Fruit fly (Drosophila melanogaster) whole organism, embryonic: ENCODE data around the gene na.
A peak's percentile ranks its signal among the peaks of the same experiment; 100 is the strongest.

Experiments
- ATbp ChIP-seq: fragments of 200-800 bp; sonication (Bioruptor generic); optimal IDR thresholded peaks from 2 replicates; lab custom pipeline; 2017; ENCODE audit warnings: missing biosample characterization, mild to moderate bottlenecking, missing genetic modification characterization, missing genetic modification reagents
- Aef1 ChIP-seq: fragments of 200-800 bp; sonication (Bioruptor generic); IDR thresholded peaks from 3 replicates; pipeline ENCODE4 v1.3.6; 2022; ENCODE audit warnings: missing biosample characterization, missing genetic modification characterization
- Antp ChIP-seq: fragments of 200-800 bp; sonication (Bioruptor generic); optimal IDR thresholded peaks from 3 replicates; lab custom pipeline; 2016; ENCODE audit warnings: missing biosample characterization, missing genetic modification characterization
- Bgb ChIP-seq: fragments of 200-800 bp; sonication (Bioruptor generic); IDR thresholded peaks from 2 replicates; pipeline ENCODE4 v1.3.6; 2022; ENCODE audit warnings: missing biosample characterization, missing genetic modification characterization; ENCODE audit not compliant: partially characterized antibody
- CG10274 ChIP-seq: fragments of 200-800 bp; sonication (Bioruptor generic); optimal IDR thresholded peaks from 3 replicates; lab custom pipeline; 2017; ENCODE audit warnings: missing biosample characterization, mild to moderate bottlenecking, missing genetic modification characterization
- CG10431 ChIP-seq: fragments of 200-800 bp; sonication (Bioruptor generic); optimal IDR thresholded peaks from 3 replicates; lab custom pipeline; 2018; ENCODE audit warnings: missing biosample characterization, mild to moderate bottlenecking, missing genetic modification characterization
- CG10462 ChIP-seq: fragments of 200-800 bp; sonication (Bioruptor generic); optimal IDR thresholded peaks from 2 replicates; lab custom pipeline; 2016; ENCODE audit warnings: missing biosample characterization, missing genetic modification characterization
- CG10979 ChIP-seq: fragments of 200-800 bp; sonication (Bioruptor generic); optimal IDR thresholded peaks from 2 replicates; lab custom pipeline; 2018; ENCODE audit warnings: missing biosample characterization, mild to moderate bottlenecking, missing genetic modification characterization, moderate library complexity
- CG11093 ChIP-seq: fragments of 200-800 bp; sonication (Bioruptor generic); IDR thresholded peaks from 3 replicates; pipeline ENCODE4 v1.3.6; 2022; ENCODE audit warnings: missing biosample characterization, missing genetic modification characterization
- CG12942 ChIP-seq: fragments of 200-800 bp; sonication (Bioruptor generic); optimal IDR thresholded peaks from 3 replicates; lab custom pipeline; 2016; ENCODE audit warnings: missing biosample characterization, missing genetic modification characterization
- CG13424 ChIP-seq: fragments of 200-800 bp; sonication (Bioruptor generic); optimal IDR thresholded peaks from 2 replicates; lab custom pipeline; 2019; ENCODE audit warnings: missing biosample characterization, mild to moderate bottlenecking, missing genetic modification characterization, moderate library complexity
- CG15514 ChIP-seq: fragments of 200-800 bp; sonication (Bioruptor generic); optimal IDR thresholded peaks from 3 replicates; lab custom pipeline; 2017; ENCODE audit warnings: missing biosample characterization, missing genetic modification characterization, mild to moderate bottlenecking, moderate library complexity, missing genetic modification reagents
- CG17829 ChIP-seq: fragments of 200-800 bp; optimal IDR thresholded peaks from 2 replicates; lab custom pipeline; 2019; ENCODE audit warnings: missing biosample characterization, mild to moderate bottlenecking, missing genetic modification characterization, moderate library complexity
- CG18619 ChIP-seq: fragments of 200-800 bp; sonication (Bioruptor generic); optimal IDR thresholded peaks from 3 replicates; lab custom pipeline; 2017; ENCODE audit warnings: missing biosample characterization, mild to moderate bottlenecking, missing genetic modification characterization
- CG2875 ChIP-seq: fragments of 200-800 bp; sonication (Bioruptor generic); optimal IDR thresholded peaks from 2 replicates; lab custom pipeline; 2017; ENCODE audit warnings: missing biosample characterization, mild to moderate bottlenecking, missing genetic modification characterization, missing genetic modification reagents
- CG32772 ChIP-seq: fragments of 200-800 bp; sonication (Bioruptor generic); IDR thresholded peaks from 2 replicates; pipeline ENCODE4 v1.3.6; 2022; ENCODE audit warnings: missing biosample characterization, missing genetic modification characterization
- CG5180 ChIP-seq: fragments of 200-800 bp; sonication (Bioruptor generic); optimal IDR thresholded peaks from 3 replicates; lab custom pipeline; 2017; ENCODE audit warnings: missing biosample characterization, missing genetic modification characterization, mild to moderate bottlenecking, moderate library complexity, missing genetic modification reagents
- CG5245 ChIP-seq: fragments of 200-800 bp; sonication (Bioruptor generic); optimal IDR thresholded peaks from 3 replicates; lab custom pipeline; 2016; ENCODE audit warnings: missing biosample characterization, missing genetic modification characterization
- CG6813 ChIP-seq: fragments of 200-800 bp; sonication (Bioruptor generic); optimal IDR thresholded peaks from 2 replicates; lab custom pipeline; 2017; ENCODE audit warnings: missing biosample characterization, missing genetic modification characterization, mild to moderate bottlenecking, moderate library complexity, missing genetic modification reagents
- CG7963 ChIP-seq: fragments of 200-800 bp; sonication (Bioruptor generic); IDR thresholded peaks from 3 replicates; pipeline ENCODE4 v1.3.6; 2022; ENCODE audit warnings: missing biosample characterization, missing genetic modification characterization; ENCODE audit not compliant: partially characterized antibody
- CG7987 ChIP-seq: fragments of 200-800 bp; sonication (Bioruptor generic); optimal IDR thresholded peaks from 2 replicates; lab custom pipeline; 2018; ENCODE audit warnings: missing biosample characterization, mild to moderate bottlenecking, missing genetic modification characterization, moderate library complexity
- CG8478 ChIP-seq: fragments of >200 bp; optimal IDR thresholded peaks from 2 replicates; lab custom pipeline; 2018
- CG9727 ChIP-seq: fragments of 200-800 bp; sonication (Bioruptor generic); optimal IDR thresholded peaks from 3 replicates; lab custom pipeline; 2017; ENCODE audit warnings: missing biosample characterization, mild to moderate bottlenecking, missing genetic modification characterization
- Camta ChIP-seq: fragments of 200-800 bp; sonication (Bioruptor generic); optimal IDR thresholded peaks from 2 replicates; lab custom pipeline; 2016; ENCODE audit warnings: missing biosample characterization, missing genetic modification characterization
- D ChIP-seq, 2 experiments: fragments of 200-800 bp in 1 of 2; fragments of >200 bp in 1 of 2; sonication (Bioruptor generic) in 1 of 2; optimal IDR thresholded peaks; 2 replicates in 1 of 2; 3 replicates in 1 of 2; lab custom pipeline; 2017; ENCODE audit warnings: mild to moderate bottlenecking in 1 of 2, missing biosample characterization in 1 of 2, missing genetic modification characterization in 1 of 2, missing genetic modification reagents in 1 of 2
- E2f2 ChIP-seq: fragments of 200-800 bp; sonication (Bioruptor generic); IDR thresholded peaks from 2 replicates; pipeline ENCODE4 v1.3.6; 2022; ENCODE audit warnings: missing biosample characterization, missing genetic modification characterization
- HLH54F ChIP-seq: fragments of 200-800 bp; sonication (Bioruptor generic); optimal IDR thresholded peaks from 3 replicates; lab custom pipeline; 2016; ENCODE audit warnings: missing biosample characterization, missing genetic modification characterization
- MBD-R2 ChIP-seq: fragments of 200-800 bp; sonication (Bioruptor generic); IDR thresholded peaks from 2 replicates; pipeline ENCODE4 v1.3.6; 2022; ENCODE audit warnings: missing biosample characterization, missing genetic modification characterization
- Med ChIP-seq: fragments of 200-800 bp; sonication (Bioruptor generic); peaks from one replicate; lab custom pipeline; 2016; ENCODE audit warnings: missing biosample characterization, missing genetic modification characterization, mild to moderate bottlenecking, inconsistent platforms, moderate library complexity
- Neu2 ChIP-seq: fragments of 200-800 bp; sonication (Bioruptor generic); optimal IDR thresholded peaks from 3 replicates; lab custom pipeline; 2016; ENCODE audit warnings: missing biosample characterization, missing genetic modification characterization, borderline replicate concordance
- Rfx ChIP-seq: fragments of 200-800 bp; sonication (Bioruptor generic); IDR thresholded peaks from 2 replicates; pipeline ENCODE4 v1.3.6; 2022; ENCODE audit warnings: missing biosample characterization, missing genetic modification characterization
- amos ChIP-seq: fragments of 200-800 bp; sonication (Bioruptor generic); IDR thresholded peaks from 2 replicates; pipeline ENCODE4 v1.3.6; 2022; ENCODE audit warnings: missing biosample characterization, missing genetic modification characterization; ENCODE audit not compliant: partially characterized antibody
- ato ChIP-seq: fragments of 200-800 bp; sonication (Bioruptor generic); IDR thresholded peaks from 2 replicates; pipeline ENCODE4 v1.3.6; 2022; ENCODE audit warnings: missing biosample characterization, missing genetic modification characterization; ENCODE audit not compliant: partially characterized antibody
- chif ChIP-seq, 2 experiments: fragments of 200-800 bp; sonication (Bioruptor generic); optimal IDR thresholded peaks; 3 replicates each; lab custom pipeline; 2016; ENCODE audit warnings: missing biosample characterization in 2 of 2, missing genetic modification characterization in 2 of 2
- chinmo ChIP-seq: fragments of 200-800 bp; sonication (Bioruptor generic); IDR thresholded peaks from 4 replicates; pipeline ENCODE4 v1.3.6; 2022; ENCODE audit warnings: missing biosample characterization, missing genetic modification characterization; ENCODE audit not compliant: partially characterized antibody
- disco-r ChIP-seq: fragments of 200-800 bp; sonication (Bioruptor generic); optimal IDR thresholded peaks from 2 replicates; lab custom pipeline; 2016; ENCODE audit warnings: missing biosample characterization, missing genetic modification characterization
- dm ChIP-seq: fragments of 200-800 bp; sonication (Bioruptor generic); optimal IDR thresholded peaks from 3 replicates; lab custom pipeline; 2016; ENCODE audit warnings: missing biosample characterization, missing genetic modification characterization
- dmrt11E ChIP-seq: fragments of 200-800 bp; sonication (Bioruptor generic); optimal IDR thresholded peaks from 3 replicates; lab custom pipeline; 2018; ENCODE audit warnings: missing biosample characterization, mild to moderate bottlenecking, missing genetic modification characterization, moderate library complexity
- dpn ChIP-seq, 2 experiments: fragments of 200-800 bp; sonication (Bioruptor generic); optimal IDR thresholded peaks; 3 replicates each; lab custom pipeline; 2016; ENCODE audit warnings: missing biosample characterization in 2 of 2, missing genetic modification characterization in 2 of 2
- ems ChIP-seq: fragments of 200-800 bp; sonication (Bioruptor generic); optimal IDR thresholded peaks from 3 replicates; lab custom pipeline; 2016; ENCODE audit warnings: missing biosample characterization, missing genetic modification characterization
- lola ChIP-seq, 3 experiments: fragments of >200 bp in 2 of 3; fragments of 200-800 bp in 1 of 3; sonication (Bioruptor generic) in 1 of 3; optimal IDR thresholded peaks; 2 replicates each; lab custom pipeline; 2017 to 2019; ENCODE audit warnings: missing biosample characterization in 3 of 3, missing genetic modification characterization in 3 of 3, mild to moderate bottlenecking in 1 of 3, moderate library complexity in 1 of 3
- maf-S ChIP-seq: fragments of 200-800 bp; sonication (Bioruptor generic); optimal IDR thresholded peaks from 2 replicates; lab custom pipeline; 2016; ENCODE audit warnings: missing biosample characterization, missing genetic modification characterization
- peb ChIP-seq: fragments of 200-800 bp; sonication (Bioruptor generic); IDR thresholded peaks from 2 replicates; pipeline ENCODE4 v1.3.6; 2022; ENCODE audit warnings: missing biosample characterization, missing genetic modification characterization
- pros ChIP-seq: fragments of 200-800 bp; sonication (Bioruptor generic); optimal IDR thresholded peaks from 3 replicates; lab custom pipeline; 2019; ENCODE audit warnings: missing biosample characterization, mild to moderate bottlenecking, missing genetic modification characterization, moderate library complexity
- row ChIP-seq: fragments of 200-800 bp; sonication (Bioruptor generic); IDR thresholded peaks from 3 replicates; pipeline ENCODE4 v1.3.6; 2022; ENCODE audit warnings: missing biosample characterization, missing genetic modification characterization
- sob ChIP-seq: fragments of 200-800 bp; sonication (Bioruptor generic); IDR thresholded peaks from 2 replicates; pipeline ENCODE4 v1.3.6; 2022; ENCODE audit warnings: missing biosample characterization, missing genetic modification characterization
- wdn ChIP-seq: fragments of 200-800 bp; sonication (Bioruptor generic); IDR thresholded peaks from 2 replicates; pipeline ENCODE4 v1.3.6; 2022; ENCODE audit warnings: missing biosample characterization, missing genetic modification characterization
- zf30C ChIP-seq: fragments of 200-800 bp; sonication (Bioruptor generic); optimal IDR thresholded peaks from 3 replicates; lab custom pipeline; 2018; ENCODE audit warnings: missing biosample characterization, mild to moderate bottlenecking, missing genetic modification characterization

na gene

dm6 chrX:14242941-14243736 lies 23.0 kb upstream of the na start, which contains the start of gene CG32599 (continued):
- no peak for TF ChIP-seq CG5180 (GFP tag; lab: Kevin White, UChicago)
- TF ChIP-seq CG10462 (GFP tag; lab: Kevin White, UChicago) = no peak
- no peak for TF ChIP-seq zf30C (GFP tag; lab: Kevin White, UChicago)
- TF ChIP-seq CG32772 (GFP tag; lab: Robert Waterston, UW) = peak; percentile 11; the same call in 1 of the 2 replicates
- TF ChIP-seq HLH54F = no peak
- no peak for TF ChIP-seq CG18619
- no peak for TF ChIP-seq CG2875
- no peak for TF ChIP-seq dpn (GFP tag; optimal IDR thresholded peaks at IDR 0.05; lab: Kevin White, UChicago)
- TF ChIP-seq CG7963 = peak; percentile 33; the same call in 1 of the 3 replicates
- TF ChIP-seq chif (GFP tag; optimal IDR thresholded peaks at IDR 0.05; lab: Kevin White, UChicago) = no peak
- peak; percentile 38 for TF ChIP-seq Rfx (GFP tag; lab: Robert Waterston, UW)
- 0 out of 4 replicates have a peak, but pooled peaks have one; percentile 44 for TF ChIP-seq chinmo (GFP tag; lab: Robert Waterston, UW)
- no peak for TF ChIP-seq CG10431 (GFP tag; lab: Kevin White, UChicago)
- TF ChIP-seq CG8478 (lab: Kevin White, UChicago) = no peak
- TF ChIP-seq row = peak; percentile 66
- peak; percentile 73 for TF ChIP-seq E2f2 (GFP tag; lab: Robert Waterston, UW)
- TF ChIP-seq Aef1 (GFP tag; lab: Robert Waterston, UW) = 0 out of 3 replicates have a peak, but pooled peaks have one; percentile 23
- no peak for TF ChIP-seq Neu2 (GFP tag; lab: Kevin White, UChicago)
- no peak for TF ChIP-seq D (optimal IDR thresholded peaks at IDR 0.05; lab: Kevin White, UChicago)
- TF ChIP-seq D (GFP tag; optimal IDR thresholded peaks at IDR 0.05; lab: Kevin White, UChicago) = no peak
- TF ChIP-seq pros = no peak
- TF ChIP-seq Med (GFP tag; lab: Kevin White, UChicago) = peak; percentile 5
- TF ChIP-seq Camta (GFP tag; lab: Kevin White, UChicago) = no peak
- TF ChIP-seq wdn = no peak
- no peak for TF ChIP-seq Antp (GFP tag; lab: Kevin White, UChicago)
- TF ChIP-seq maf-S (GFP tag; lab: Kevin White, UChicago) = no peak
- 0 out of 2 replicates have a peak, but pooled peaks have one; percentile 14 for TF ChIP-seq ato (GFP tag; lab: Robert Waterston, UW)
- TF ChIP-seq CG17829 (tag; lab: Kevin White, UChicago) = peak; percentile 44
- TF ChIP-seq CG7987 (GFP tag; lab: Kevin White, UChicago) = no peak
- peak; percentile 62 for TF ChIP-seq amos (GFP tag; lab: Robert Waterston, UW)
- TF ChIP-seq dm (GFP tag; lab: Kevin White, UChicago) = no peak
- no peak for TF ChIP-seq ems (GFP tag; lab: Kevin White, UChicago)
- TF ChIP-seq CG13424 (tag; lab: Kevin White, UChicago) = peak; percentile 52
- TF ChIP-seq MBD-R2 = no peak
- peak; percentile 18 for TF ChIP-seq CG15514
- TF ChIP-seq CG10274 (GFP tag; lab: Kevin White, UChicago) = no peak
- no peak for TF ChIP-seq CG6813 (GFP tag; lab: Kevin White, UChicago)
- TF ChIP-seq CG11093 (GFP tag; lab: Robert Waterston, UW) = no peak
- TF ChIP-seq CG12942 (GFP tag; lab: Kevin White, UChicago) = no peak
- TF ChIP-seq lola (GFP tag; optimal IDR thresholded peaks at IDR 0.05; lab: Kevin White, UChicago) = peak in 1 of 3 experiments; percentile 16
- no peak for TF ChIP-seq peb
- TF ChIP-seq sob (GFP tag; lab: Robert Waterston, UW) = peak; percentile 53
- no peak for TF ChIP-seq disco-r (GFP tag; lab: Kevin White, UChicago)
- peak; percentile 48 for TF ChIP-seq CG9727 (GFP tag; lab: Kevin White, UChicago)
- TF ChIP-seq dmrt11E (tag; lab: Kevin White, UChicago) = peak; percentile 43
- no peak for TF ChIP-seq ATbp
- peak; percentile 16 for TF ChIP-seq CG10979
- TF ChIP-seq CG5245 (GFP tag; lab: Kevin White, UChicago) = no peak
- TF ChIP-seq Bgb (GFP tag; lab: Robert Waterston, UW) = peak; percentile 63
